Fruit fly (Drosophila melanogaster) whole organism, embryonic: ENCODE measurements around the gene CG4382.

Source experiments
- Abd-B ChIP-seq: fragments of 200-800 bp; sonication (Bioruptor generic); optimal IDR thresholded peaks from 2 replicates; lab custom pipeline; 2018; ENCODE audit warnings: missing biosample characterization, mild to moderate bottlenecking, missing genetic modification characterization, moderate library complexity
- B-H1 ChIP-seq: fragments of 200-800 bp; sonication (Bioruptor generic); IDR thresholded peaks from 3 replicates; pipeline ENCODE4 v1.3.6; 2022; ENCODE audit warnings: missing biosample characterization, missing genetic modification characterization
- CG11504 ChIP-seq: fragments of 200-800 bp; sonication (Bioruptor generic); optimal IDR thresholded peaks from 3 replicates; lab custom pipeline; 2019; ENCODE audit warnings: missing biosample characterization, mild to moderate bottlenecking, missing genetic modification characterization, moderate library complexity
- CG11696 ChIP-seq: fragments of 200-800 bp; sonication (Bioruptor generic); IDR thresholded peaks from 2 replicates; pipeline ENCODE4 v1.3.6; 2022; ENCODE audit warnings: missing biosample characterization, missing genetic modification characterization
- CG13894 ChIP-seq: fragments of 200-800 bp; sonication (Bioruptor generic); optimal IDR thresholded peaks from 3 replicates; lab custom pipeline; 2018; ENCODE audit warnings: missing biosample characterization, mild to moderate bottlenecking, missing genetic modification characterization, moderate library complexity
- CG16863 ChIP-seq: fragments of 200-800 bp; sonication (Bioruptor generic); optimal IDR thresholded peaks from 3 replicates; lab custom pipeline; 2016; ENCODE audit warnings: missing biosample characterization, missing genetic modification characterization
- CG17385 ChIP-seq: fragments of 200-800 bp; sonication (Bioruptor generic); optimal IDR thresholded peaks from 3 replicates; lab custom pipeline; 2018; ENCODE audit warnings: missing biosample characterization, mild to moderate bottlenecking, missing genetic modification characterization
- CG18599 ChIP-seq: fragments of 200-800 bp; sonication (Bioruptor generic); optimal IDR thresholded peaks from 3 replicates; lab custom pipeline; 2017; ENCODE audit warnings: missing biosample characterization, missing genetic modification characterization, mild to moderate bottlenecking, moderate library complexity, missing genetic modification reagents
- CG2120 ChIP-seq: fragments of 200-800 bp; sonication (Bioruptor generic); optimal IDR thresholded peaks from 3 replicates; lab custom pipeline; 2016; ENCODE audit warnings: missing biosample characterization, missing genetic modification characterization
- CG2678 ChIP-seq: fragments of 200-800 bp; sonication (Bioruptor generic); optimal IDR thresholded peaks from 3 replicates; lab custom pipeline; 2019; ENCODE audit warnings: missing biosample characterization, mild to moderate bottlenecking, missing genetic modification characterization, moderate library complexity
- CG4328 ChIP-seq: fragments of 200-800 bp; sonication (Bioruptor generic); optimal IDR thresholded peaks from 3 replicates; lab custom pipeline; 2017; ENCODE audit warnings: missing biosample characterization, missing genetic modification reagents, missing genetic modification characterization
- CG4707 ChIP-seq: fragments of 200-800 bp; sonication (Bioruptor generic); optimal IDR thresholded peaks from 2 replicates; lab custom pipeline; 2018; ENCODE audit warnings: missing biosample characterization, mild to moderate bottlenecking, missing genetic modification characterization, moderate library complexity
- CG7372 ChIP-seq: fragments of 200-800 bp; sonication (Bioruptor generic); IDR thresholded peaks from 2 replicates; pipeline ENCODE4 v1.3.6; 2022; ENCODE audit warnings: missing biosample characterization, missing genetic modification characterization
- CG7556 ChIP-seq: fragments of 200-800 bp; sonication (Bioruptor generic); optimal IDR thresholded peaks from 2 replicates; lab custom pipeline; 2017; ENCODE audit warnings: missing biosample characterization, mild to moderate bottlenecking, missing genetic modification characterization
- CG7839 ChIP-seq: fragments of 200-800 bp; sonication (Bioruptor generic); optimal IDR thresholded peaks from 3 replicates; lab custom pipeline; 2018; ENCODE audit warnings: missing biosample characterization, mild to moderate bottlenecking, missing genetic modification characterization, moderate library complexity
- CG8290 ChIP-seq, 3 experiments: fragments of 200-800 bp; sonication (Bioruptor generic); optimal IDR thresholded peaks; 2 replicates each; lab custom pipeline; 2016 to 2019; ENCODE audit warnings: missing biosample characterization in 3 of 3, missing genetic modification characterization in 3 of 3, mild to moderate bottlenecking in 2 of 3, moderate library complexity in 1 of 3
- CG9215 ChIP-seq: fragments of 200-800 bp; sonication (Bioruptor generic); IDR thresholded peaks from 2 replicates; pipeline ENCODE4 v1.3.6; 2022; ENCODE audit warnings: missing biosample characterization, missing genetic modification characterization
- CG9817 ChIP-seq: fragments of 200-800 bp; sonication (Bioruptor generic); optimal IDR thresholded peaks from 2 replicates; lab custom pipeline; 2018; ENCODE audit warnings: missing biosample characterization, mild to moderate bottlenecking, missing genetic modification characterization, moderate library complexity
- CG9932 ChIP-seq: fragments of 200-800 bp; sonication (Bioruptor generic); IDR thresholded peaks from 2 replicates; pipeline ENCODE4 v1.3.6; 2022; ENCODE audit warnings: missing biosample characterization, missing genetic modification characterization
- Dbx ChIP-seq: fragments of 200-800 bp; sonication (Bioruptor generic); IDR thresholded peaks from 3 replicates; pipeline ENCODE4 v1.3.6; 2022; ENCODE audit warnings: missing biosample characterization, missing genetic modification characterization
- Deaf1 ChIP-seq: fragments of 200-800 bp; optimal IDR thresholded peaks from 3 replicates; lab custom pipeline; 2019; ENCODE audit warnings: missing biosample characterization, mild to moderate bottlenecking, missing genetic modification characterization, moderate library complexity
- Dip3 ChIP-seq: fragments of 200-800 bp; sonication (Bioruptor generic); optimal IDR thresholded peaks from 3 replicates; lab custom pipeline; 2016; ENCODE audit warnings: missing biosample characterization, missing genetic modification characterization
- Ets65A ChIP-seq: fragments of 200-800 bp; sonication (Bioruptor generic); peaks from one replicate; lab custom pipeline; 2016; ENCODE audit warnings: missing biosample characterization, missing genetic modification characterization
- Ets97D ChIP-seq: fragments of 200-800 bp; sonication (Bioruptor generic); optimal IDR thresholded peaks from 3 replicates; lab custom pipeline; 2016; ENCODE audit warnings: missing biosample characterization, missing genetic modification characterization
- Fer1 ChIP-seq: fragments of 200-800 bp; sonication (Bioruptor generic); optimal IDR thresholded peaks from 2 replicates; lab custom pipeline; 2017; ENCODE audit warnings: missing biosample characterization, mild to moderate bottlenecking, missing genetic modification characterization
- Hmr ChIP-seq: fragments of 200-800 bp; sonication (Bioruptor generic); optimal IDR thresholded peaks from 3 replicates; lab custom pipeline; 2017; ENCODE audit warnings: mild to moderate bottlenecking, missing biosample characterization, missing genetic modification reagents, missing genetic modification characterization
- Hr51 ChIP-seq, 2 experiments: fragments of 200-800 bp; sonication (Bioruptor generic); optimal IDR thresholded peaks; 2 replicates in 1 of 2; 3 replicates in 1 of 2; lab custom pipeline; 2016 to 2018; ENCODE audit warnings: missing biosample characterization in 2 of 2, missing genetic modification characterization in 2 of 2, mild to moderate bottlenecking in 1 of 2, moderate library complexity in 1 of 2
- Med ChIP-seq: fragments of 200-800 bp; sonication (Bioruptor generic); peaks from one replicate; lab custom pipeline; 2016; ENCODE audit warnings: missing biosample characterization, missing genetic modification characterization, mild to moderate bottlenecking, inconsistent platforms, moderate library complexity
- Poxn ChIP-seq: fragments of 200-800 bp; sonication (Bioruptor generic); IDR thresholded peaks from 2 replicates; pipeline ENCODE4 v1.3.6; 2022; ENCODE audit warnings: missing biosample characterization, missing genetic modification characterization
- Ravus ChIP-seq: fragments of 200-800 bp; sonication (Bioruptor generic); IDR thresholded peaks from 2 replicates; pipeline ENCODE4 v1.3.6; 2022; ENCODE audit warnings: missing biosample characterization, missing genetic modification characterization
- Sox100B ChIP-seq: fragments of 200-800 bp; sonication (Bioruptor generic); optimal IDR thresholded peaks from 3 replicates; lab custom pipeline; 2018; ENCODE audit warnings: missing biosample characterization, mild to moderate bottlenecking, missing genetic modification characterization
- Trl ChIP-seq, 3 experiments: fragments of >200 bp in 2 of 3; fragments of 200-800 bp in 1 of 3; sonication (Bioruptor generic) in 1 of 3; optimal IDR thresholded peaks; 2 replicates in 1 of 3; 3 replicates in 2 of 3; lab custom pipeline; 2016 to 2017; ENCODE audit warnings: missing biosample characterization in 1 of 3, missing genetic modification characterization in 1 of 3
- abd-A ChIP-seq: fragments of 200-800 bp; sonication (Bioruptor generic); optimal IDR thresholded peaks from 3 replicates; lab custom pipeline; 2019; ENCODE audit warnings: missing biosample characterization, mild to moderate bottlenecking, missing genetic modification characterization, moderate library complexity
- ap ChIP-seq: fragments of 200-800 bp; sonication (Bioruptor generic); IDR thresholded peaks from 2 replicates; pipeline ENCODE4 v1.3.6; 2022; ENCODE audit warnings: missing biosample characterization, missing genetic modification characterization
- ara ChIP-seq: fragments of 200-800 bp; sonication (Bioruptor generic); IDR thresholded peaks from 2 replicates; pipeline ENCODE4 v1.3.6; 2022; ENCODE audit warnings: missing biosample characterization, missing genetic modification characterization
- dmrt99B ChIP-seq: fragments of 200-800 bp; sonication (Bioruptor generic); optimal IDR thresholded peaks from 2 replicates; lab custom pipeline; 2018; ENCODE audit warnings: missing biosample characterization, mild to moderate bottlenecking, missing genetic modification characterization, moderate library complexity
- dysf ChIP-seq: fragments of 200-800 bp; sonication (Bioruptor generic); IDR thresholded peaks from 3 replicates; pipeline ENCODE4 v1.3.6; 2022; ENCODE audit warnings: missing biosample characterization, missing genetic modification characterization
- ems ChIP-seq: fragments of 200-800 bp; sonication (Bioruptor generic); optimal IDR thresholded peaks from 3 replicates; lab custom pipeline; 2016; ENCODE audit warnings: missing biosample characterization, missing genetic modification characterization
- lab ChIP-seq: fragments of 200-800 bp; sonication (Bioruptor generic); optimal IDR thresholded peaks from 3 replicates; lab custom pipeline; 2017; ENCODE audit warnings: missing biosample characterization, missing genetic modification characterization, mild to moderate bottlenecking, moderate library complexity, missing genetic modification reagents
- lov ChIP-seq, 2 experiments: fragments of 200-800 bp in 1 of 2; fragments of >200 bp in 1 of 2; sonication (Bioruptor generic) in 1 of 2; IDR thresholded peaks in 1 of 2; optimal IDR thresholded peaks in 1 of 2; 2 replicates in 1 of 2; 3 replicates in 1 of 2; pipeline versions ENCODE4 v1.3.6 to Lab custom; 2017 to 2022; ENCODE audit warnings: missing biosample characterization in 1 of 2, missing genetic modification characterization in 1 of 2
- pb ChIP-seq: fragments of 200-800 bp; sonication (Bioruptor generic); optimal IDR thresholded peaks from 3 replicates; lab custom pipeline; 2016; ENCODE audit warnings: missing biosample characterization, missing genetic modification characterization
- rib ChIP-seq: fragments of 200-800 bp; sonication (Bioruptor generic); IDR thresholded peaks from 2 replicates; pipeline ENCODE4 v1.3.6; 2022; ENCODE audit warnings: missing biosample characterization, missing genetic modification characterization
- row ChIP-seq: fragments of 200-800 bp; sonication (Bioruptor generic); IDR thresholded peaks from 3 replicates; pipeline ENCODE4 v1.3.6; 2022; ENCODE audit warnings: missing biosample characterization, missing genetic modification characterization
- seq ChIP-seq: fragments of 200-800 bp; sonication (Bioruptor generic); IDR thresholded peaks from 2 replicates; pipeline ENCODE4 v1.3.6; 2022; ENCODE audit warnings: missing biosample characterization, missing genetic modification characterization
- sim ChIP-seq: fragments of 200-800 bp; sonication (Bioruptor generic); IDR thresholded peaks from 2 replicates; pipeline ENCODE4 v1.3.6; 2022; ENCODE audit warnings: missing biosample characterization, missing genetic modification characterization
- slou ChIP-seq: fragments of 200-800 bp; sonication (Bioruptor generic); optimal IDR thresholded peaks from 3 replicates; lab custom pipeline; 2016; ENCODE audit warnings: missing biosample characterization, missing genetic modification characterization
- yki ChIP-seq: fragments of >200 bp; optimal IDR thresholded peaks from 3 replicates; lab custom pipeline; 2018

Gene CG4382

DNA sequence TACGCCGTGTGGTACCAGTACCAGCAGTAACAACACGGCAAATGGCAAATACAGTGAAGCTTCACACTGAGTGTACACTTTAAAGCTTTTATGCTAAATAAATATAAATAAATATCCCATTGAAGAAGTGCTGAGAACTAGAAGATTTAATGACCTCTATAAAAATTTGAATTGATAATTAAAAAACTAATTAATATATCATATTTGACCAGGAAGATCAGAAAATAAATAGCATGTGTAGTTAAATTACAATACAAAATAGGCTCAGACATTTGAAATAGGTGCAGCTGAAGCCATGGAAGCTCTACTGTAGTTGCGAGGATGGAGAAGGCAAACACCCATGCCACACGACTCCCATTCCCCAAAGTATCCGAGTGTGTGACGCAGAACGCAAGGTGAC, 36.1 kb downstream of the CG4382 start (continued):
- TF ChIP-seq CG9817 (tag; lab: Kevin White, UChicago) (peak; percentile 57), CG4707 (GFP tag; lab: Kevin White, UChicago) (no peak)

DNA sequence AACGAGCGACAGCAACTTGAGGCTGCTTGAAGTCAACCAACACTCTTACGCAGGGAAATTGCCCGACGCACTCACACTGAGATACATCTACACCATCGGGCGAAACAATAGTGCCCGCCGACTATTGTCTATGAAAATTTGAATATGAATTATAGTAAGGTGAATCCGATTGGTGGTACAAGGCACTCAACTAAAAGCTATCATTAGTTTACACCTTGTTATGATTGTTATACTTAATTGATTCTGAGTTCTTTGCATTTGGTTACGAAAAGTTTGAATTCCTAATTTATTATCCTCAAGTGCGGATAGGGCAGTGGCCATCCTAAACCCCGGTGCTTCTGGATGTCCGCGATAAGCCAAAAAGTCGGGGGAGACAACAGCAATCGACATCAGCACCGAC, 38.0 kb downstream of the CG4382 start:
- TF ChIP-seq Ravus (GFP tag; lab: Robert Waterston, UW) (no peak), CG8290 (GFP tag; optimal IDR thresholded peaks at IDR 0.05; lab: Kevin White, UChicago) (no peak), CG8290 (tag; optimal IDR thresholded peaks at IDR 0.05; lab: Kevin White, UChicago) (peak in 1 of 2 experiments; percentile 41), CG7556 (GFP tag; lab: Kevin White, UChicago) (peak; percentile 17), Hmr (GFP tag; lab: Kevin White, UChicago) (peak; percentile 26), dmrt99B (tag; lab: Kevin White, UChicago) (peak; percentile 8), Sox100B (no peak), lab (peak; percentile 35), dysf (peak; percentile 33; the same call in 1 of the 3 replicates), CG11504 (peak; percentile 19), Dip3 (GFP tag; lab: Kevin White, UChicago) (peak; percentile 4), yki (lab: Kevin White, UChicago) (no peak), Hr51 (GFP tag; optimal IDR thresholded peaks at IDR 0.05; lab: Kevin White, UChicago) (peak in 1 of 2 experiments; percentile 1), abd-A (peak; percentile 29), CG9215 (0 out of 2 replicates have a peak, but pooled peaks have one; percentile 16), CG9932 (GFP tag; lab: Robert Waterston, UW) (peak; percentile 51), Abd-B (no peak), lov (optimal IDR thresholded peaks at IDR 0.05; lab: Kevin White, UChicago) (no peak), lov (GFP tag; IDR thresholded peaks at IDR 0.05; lab: Robert Waterston, UW) (0 out of 3 replicates have a peak, but pooled peaks have one; percentile 20), Fer1 (GFP tag; lab: Kevin White, UChicago) (peak; percentile 36), row (GFP tag; lab: Robert Waterston, UW) (peak; percentile 22; the same call in 1 of the 3 replicates), CG7839 (tag; lab: Kevin White, UChicago) (peak; percentile 10), ems (GFP tag; lab: Kevin White, UChicago) (no peak), CG2120 (GFP tag; lab: Kevin White, UChicago) (peak; percentile 7), CG18599 (GFP tag; lab: Kevin White, UChicago) (peak; percentile 60), CG16863 (GFP tag; lab: Kevin White, UChicago) (no peak), CG2678 (tag; lab: Kevin White, UChicago) (peak; percentile 29), B-H1 (GFP tag; lab: Robert Waterston, UW) (no peak), CG13894 (tag; lab: Kevin White, UChicago) (peak; percentile 11)

DNA sequence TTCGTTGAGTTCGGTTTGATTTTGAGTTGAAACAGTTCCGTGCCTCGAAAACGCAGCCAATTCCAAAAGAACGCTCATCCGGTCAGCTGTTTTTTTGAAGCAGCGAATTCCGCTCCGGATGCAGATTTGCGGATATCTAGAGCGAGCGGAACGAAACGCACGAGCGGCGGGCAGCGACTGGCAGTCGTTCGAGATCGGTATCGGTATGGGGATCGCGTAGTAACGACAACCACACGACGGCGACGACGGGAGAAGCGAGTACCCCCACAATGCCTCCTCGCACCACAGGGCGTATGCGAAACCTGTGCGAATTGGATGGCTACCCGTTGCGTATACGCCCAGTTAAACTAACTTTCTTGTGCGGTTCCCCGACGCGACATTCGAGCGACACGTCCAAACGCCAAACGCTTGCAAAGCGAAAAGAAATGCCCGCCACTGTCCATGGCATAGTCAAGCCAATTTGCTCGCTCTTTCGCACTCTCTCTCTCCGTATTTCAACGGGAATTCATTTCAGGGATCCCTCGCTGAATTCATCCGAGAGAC, 40.6 kb downstream of the CG4382 start:
- no peak for TF ChIP-seq CG2120 (GFP tag; lab: Kevin White, UChicago)
- peak; percentile 70 for TF ChIP-seq Deaf1 (tag; lab: Kevin White, UChicago)
- peak; percentile 32; the same call in 1 of the 3 replicates for TF ChIP-seq Dbx
- TF ChIP-seq Ets97D (GFP tag; lab: Kevin White, UChicago), result no peak
- no peak for TF ChIP-seq pb (GFP tag; lab: Kevin White, UChicago)
- no peak for TF ChIP-seq ara (GFP tag; lab: Robert Waterston, UW)
- peak; percentile 13 to 28 for TF ChIP-seq Trl (optimal IDR thresholded peaks at IDR 0.05; lab: Kevin White, UChicago)
- TF ChIP-seq Trl (GFP tag; optimal IDR thresholded peaks at IDR 0.05; lab: Kevin White, UChicago), result no peak
- TF ChIP-seq CG17385, result no peak
- peak; percentile 47 for TF ChIP-seq Ets65A (GFP tag; lab: Kevin White, UChicago)
- no peak for TF ChIP-seq ap (GFP tag; lab: Robert Waterston, UW)
- peak; percentile 53; the same call in 1 of the 2 replicates for TF ChIP-seq CG7372 (GFP tag; lab: Robert Waterston, UW)
- TF ChIP-seq rib, result 0 out of 2 replicates have a peak, but pooled peaks have one; percentile 28
- no peak for TF ChIP-seq CG11696
- TF ChIP-seq Med (GFP tag; lab: Kevin White, UChicago), result peak; percentile 70
- no peak for TF ChIP-seq Poxn (GFP tag; lab: Robert Waterston, UW)
- no peak for TF ChIP-seq CG4328
- TF ChIP-seq seq (GFP tag; lab: Robert Waterston, UW), result no peak
- TF ChIP-seq sim (GFP tag; lab: Robert Waterston, UW), result no peak
- no peak for TF ChIP-seq slou (GFP tag; lab: Kevin White, UChicago)
